Fruit fly (Drosophila melanogaster) S2 (cell line): ENCODE data around the gene gro.

Source experiments
- CG8478 ChIP-seq: fragments of >200 bp; optimal IDR thresholded peaks from 2 replicates; lab custom pipeline; 2018
- CTCF ChIP-seq, 2 experiments: fragments of >200 bp; optimal IDR thresholded peaks; 2 replicates each; lab custom pipeline; 2018

Gene gro

dm6 chr3R:26041417-26042101 lies at the start of gene gro:
TSS of gene gro (plus strand) at chr3R:26041736.
- TF ChIP-seq CG8478 (no peak), CTCF (optimal IDR thresholded peaks at IDR 0.05; lab: Kevin White, UChicago) (peak; percentile 33 to 34)

- TF ChIP-seq CG8478, result no peak
- no peak for TF ChIP-seq CTCF (optimal IDR thresholded peaks at IDR 0.05; lab: Kevin White, UChicago)
These were observed 45.1 kb upstream of the gro start, which contains the start of gene CG43116 for dm6 chr3R:25996197-25997005. TSS of gene CG43116 (minus strand) at chr3R:25996996.

dm6 chr3R:25997068-25997714 lies 44.3 kb upstream of the gro start:
- no peak for TF ChIP-seq CTCF (optimal IDR thresholded peaks at IDR 0.05; lab: Kevin White, UChicago)
- TF ChIP-seq CG8478, result no peak

- no peak for TF ChIP-seq CG8478
- TF ChIP-seq CTCF (optimal IDR thresholded peaks at IDR 0.05; lab: Kevin White, UChicago), result no peak
These were observed 42.4 kb upstream of the gro start for dm6 chr3R:25999130-25999529.

dm6 chr3R:25999611-26000010 lies 41.9 kb upstream of the gro start:
- TF ChIP-seq CTCF (optimal IDR thresholded peaks at IDR 0.05; lab: Kevin White, UChicago) (peak in 1 of 2 experiments; percentile 21), CG8478 (no peak)

- TF ChIP-seq CG8478, result no peak
These were observed 40.5 kb upstream of the gro start for dm6 chr3R:26000720-26001682.

DNA sequence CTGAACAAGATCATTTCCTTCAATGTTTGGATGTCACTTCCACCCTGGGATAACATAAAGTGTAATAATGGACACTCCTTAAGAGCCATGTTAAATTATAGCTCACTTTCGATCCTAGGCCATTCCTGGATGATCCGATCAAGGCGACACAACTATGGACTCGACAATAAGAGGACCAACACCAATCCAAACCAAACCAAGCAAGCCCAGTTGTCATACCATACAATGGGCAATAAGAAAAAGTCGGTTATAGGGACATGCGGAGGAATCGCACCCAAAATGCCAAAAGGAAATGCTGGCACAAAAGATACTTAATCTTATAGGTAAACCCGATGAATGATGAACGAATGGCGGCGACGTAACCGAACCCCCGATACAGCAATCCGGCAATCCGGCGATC lies 39.5 kb upstream of the gro start:
- TF ChIP-seq CG8478, result no peak
- TF ChIP-seq CTCF (optimal IDR thresholded peaks at IDR 0.05; lab: Kevin White, UChicago), result no peak

dm6 chr3R:26002570-26003332 lies 38.8 kb upstream of the gro start:
- no peak for TF ChIP-seq CG8478
- no peak for TF ChIP-seq CTCF (optimal IDR thresholded peaks at IDR 0.05; lab: Kevin White, UChicago)

DNA sequence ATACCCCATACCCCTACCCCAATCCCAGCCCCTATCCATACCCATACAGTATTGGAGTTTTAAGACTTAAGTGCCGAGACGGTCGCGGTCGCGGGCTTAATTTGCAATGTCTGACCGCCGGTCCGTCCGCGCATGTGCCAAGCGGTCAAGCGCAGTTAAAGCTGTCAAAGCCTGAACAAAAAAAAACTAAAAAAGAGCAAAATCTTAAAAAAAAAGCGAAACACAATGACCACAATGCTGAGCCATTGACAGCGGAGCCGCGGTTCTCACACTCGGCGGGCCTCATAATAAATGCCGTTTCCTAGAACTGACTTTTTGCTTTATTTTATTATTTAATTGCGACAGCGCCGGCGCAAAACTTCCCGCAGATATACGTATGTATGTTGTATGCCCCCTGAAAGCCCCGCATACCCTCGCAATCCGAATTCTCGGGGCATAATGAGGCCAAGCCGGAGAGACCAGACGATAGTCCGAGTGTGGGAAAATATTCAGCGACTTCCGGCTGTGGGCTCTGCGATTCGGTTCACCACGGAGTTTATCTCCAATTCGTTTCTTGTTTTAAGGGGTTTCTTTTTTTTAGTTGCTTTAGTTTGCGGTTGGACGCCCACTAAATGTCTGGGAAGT lies 37.0 kb upstream of the gro start:
- TF ChIP-seq CTCF (optimal IDR thresholded peaks at IDR 0.05; lab: Kevin White, UChicago) (no peak), CG8478 (no peak)

DNA sequence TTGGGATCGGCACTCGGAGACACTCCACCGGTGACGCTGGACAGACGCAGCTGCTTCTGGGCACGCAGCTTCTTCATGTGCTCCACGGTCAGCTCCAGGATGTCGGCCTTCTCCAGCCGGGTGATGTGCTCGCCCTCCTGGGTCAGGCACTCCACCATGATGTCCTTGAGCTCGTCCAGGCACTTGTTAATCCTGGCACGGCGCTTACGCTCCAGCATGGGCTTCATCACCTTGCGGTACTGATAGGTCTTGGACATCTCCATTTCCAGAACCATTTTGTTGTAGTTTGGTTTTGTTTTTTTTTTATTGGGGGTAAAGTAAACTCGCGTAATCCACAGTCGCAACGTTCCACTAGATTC lies 35.9 kb upstream of the gro start:
- TF ChIP-seq CTCF (optimal IDR thresholded peaks at IDR 0.05; lab: Kevin White, UChicago), result no peak
- no peak for TF ChIP-seq CG8478

dm6 chr3R:26005978-26006934 lies 35.3 kb upstream of the gro start:
- TF ChIP-seq CTCF (optimal IDR thresholded peaks at IDR 0.05; lab: Kevin White, UChicago) (no peak), CG8478 (no peak)

DNA sequence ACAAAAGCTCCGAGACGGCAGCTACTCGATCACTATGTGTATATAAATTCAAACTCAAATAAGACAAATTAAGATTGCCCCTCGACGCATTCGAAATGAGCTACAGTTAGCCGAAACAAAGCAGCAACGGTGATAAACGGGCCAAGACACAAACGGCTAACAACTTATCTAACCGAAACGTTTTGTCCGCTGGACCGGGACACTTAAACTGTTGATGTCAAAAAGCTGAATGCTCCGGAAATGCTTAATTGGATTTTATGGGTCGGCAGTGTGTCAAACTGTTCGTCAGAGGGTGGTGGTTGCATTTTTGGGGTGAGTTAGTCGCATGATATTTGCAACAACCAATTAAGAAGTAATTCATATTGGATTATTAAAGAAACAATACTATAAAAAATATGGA lies 34.2 kb upstream of the gro start:
- no peak for TF ChIP-seq CTCF (optimal IDR thresholded peaks at IDR 0.05; lab: Kevin White, UChicago)
- no peak for TF ChIP-seq CG8478
